Fruit fly (Drosophila melanogaster): ENCODE measurements around the gene Whamy.
A peak's percentile ranks its signal among the peaks of the same experiment; 100 is the strongest.

Gene Whamy

DNA sequence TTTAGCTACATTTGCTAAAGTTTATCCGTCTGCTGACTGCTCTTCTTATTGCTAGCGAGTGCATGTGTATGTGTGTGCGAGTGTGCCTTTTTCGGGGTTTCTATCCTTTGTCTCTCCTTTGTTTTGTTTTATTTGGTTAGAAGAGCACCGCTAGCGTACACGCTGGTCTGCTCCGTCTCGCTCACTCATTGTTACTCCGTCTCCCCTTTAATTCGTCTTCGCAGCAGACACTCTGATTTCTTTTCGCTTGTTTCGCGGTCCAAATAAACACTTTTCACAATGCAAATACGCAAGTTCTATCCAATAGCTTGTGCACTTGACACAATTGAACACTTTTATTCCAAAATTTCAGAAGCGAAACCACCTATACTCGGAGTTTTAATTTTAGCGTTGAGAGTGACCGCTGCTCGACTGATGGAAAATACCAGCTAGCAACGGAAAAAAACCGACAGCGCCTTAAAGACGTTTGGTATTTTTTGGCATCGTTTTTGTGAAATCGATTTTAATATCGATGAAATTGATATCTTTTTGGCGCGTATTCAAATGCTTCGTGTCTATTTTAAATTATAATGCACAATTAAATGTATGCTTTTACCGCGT is 34.8 kb upstream of the Whamy start, which contains the start of gene FBXO11 (continued):
- no peak for TF ChIP-seq CG13296 (GFP tag; optimal IDR thresholded peaks at IDR 0.05)
- TF ChIP-seq toy (GFP tag; IDR thresholded peaks at IDR 0.05): no peak
- TF ChIP-seq Dad (GFP tag; optimal IDR thresholded peaks at IDR 0.05): no peak
- no peak for TF ChIP-seq hb (GFP tag; IDR thresholded peaks at IDR 0.05; ENCODE audit: partially characterized antibody)
- peak; percentile 98 for TF ChIP-seq MESR4 (GFP tag; optimal IDR thresholded peaks at IDR 0.05)
- TF ChIP-seq CG11247 (GFP tag; IDR thresholded peaks at IDR 0.05): no peak
- peak; percentile 7 for TF ChIP-seq gcm (GFP tag; optimal IDR thresholded peaks at IDR 0.05)
- peak; percentile 94 for TF ChIP-seq cg (GFP tag; optimal IDR thresholded peaks at IDR 0.05)

DNA sequence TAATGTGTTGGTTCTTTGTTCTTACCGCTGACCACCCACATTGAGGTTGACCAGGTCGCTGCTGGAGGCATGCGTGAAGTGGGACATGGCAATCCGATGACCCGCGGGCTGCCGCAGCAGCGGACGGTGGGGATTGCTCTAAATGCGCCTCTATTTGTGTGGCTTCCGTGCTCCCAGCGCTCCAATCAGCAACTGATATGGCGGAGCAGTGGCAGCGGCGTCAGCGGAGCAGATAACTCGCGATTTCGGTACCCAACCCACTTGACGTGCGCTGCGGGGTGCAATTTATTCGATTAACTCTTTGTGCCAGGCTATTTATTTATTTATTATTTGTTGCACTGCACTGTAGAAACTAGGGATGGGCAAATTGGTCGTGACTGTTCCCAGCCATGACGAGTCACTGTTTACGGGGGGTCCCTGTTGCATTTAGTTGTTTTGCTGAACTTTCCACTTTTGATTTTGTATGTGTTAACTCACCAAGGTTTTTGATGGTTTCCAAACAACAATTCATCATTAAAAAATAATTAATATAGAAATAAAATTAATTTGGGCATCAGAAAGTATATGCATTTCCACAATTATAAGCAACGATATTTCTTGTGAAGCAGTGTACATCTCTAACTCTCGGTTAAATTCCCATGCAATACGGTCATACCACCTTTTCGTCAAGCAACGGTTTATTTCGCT is 26.6 kb upstream of the Whamy start, which contains the start of the genes CG9467 and CG8526:
CG9467 (minus strand) TSS at position 383 of the 687 bp plus-strand sequence.
CG8526 (plus strand) TSS at position 637 of the 687 bp plus-strand sequence.
- TF ChIP-seq CG10979 (tag; optimal IDR thresholded peaks at IDR 0.05): peak; percentile 38
- TF ChIP-seq E2f2 (GFP tag; IDR thresholded peaks at IDR 0.05): peak; percentile 82
- TF ChIP-seq dimm (GFP tag; IDR thresholded peaks at IDR 0.05): no peak
- peak; percentile 87 for TF ChIP-seq Abd-B (GFP tag; optimal IDR thresholded peaks at IDR 0.05)
- peak; percentile 15 for TF ChIP-seq pum (GFP tag; optimal IDR thresholded peaks at IDR 0.05)
- 0 out of 2 replicates have a peak, but pooled peaks have one; percentile 29 for TF ChIP-seq CG11247 (GFP tag; IDR thresholded peaks at IDR 0.05)
- no peak for TF ChIP-seq HLHmδ (GFP tag; optimal IDR thresholded peaks at IDR 0.05)
- no peak for TF ChIP-seq CG17568 (GFP tag; optimal IDR thresholded peaks at IDR 0.05)
- TF ChIP-seq CG30403 (GFP tag; optimal IDR thresholded peaks at IDR 0.05): peak; percentile 80
- TF ChIP-seq CG4617 (GFP tag; optimal IDR thresholded peaks at IDR 0.05; ENCODE audit: borderline replicate concordance): peak; percentile 80
- peak; percentile 70; the same call in 1 of the 3 replicates for TF ChIP-seq hb (GFP tag; IDR thresholded peaks at IDR 0.05; ENCODE audit: partially characterized antibody)
- TF ChIP-seq CG7745 (tag; optimal IDR thresholded peaks at IDR 0.05): no peak
- no peak for TF ChIP-seq ap (GFP tag; IDR thresholded peaks at IDR 0.05)
- no peak for TF ChIP-seq her (GFP tag; optimal IDR thresholded peaks at IDR 0.05)
- TF ChIP-seq chinmo (GFP tag; IDR thresholded peaks at IDR 0.05; ENCODE audit: partially characterized antibody): peak; percentile 79; the same call in 2 of the 4 replicates
- peak; percentile 2 for TF ChIP-seq maf-S (GFP tag; optimal IDR thresholded peaks at IDR 0.05)
- TF ChIP-seq NC2α (GFP tag; optimal IDR thresholded peaks at IDR 0.05): no peak
- no peak for TF ChIP-seq MTF-1 (GFP tag; optimal IDR thresholded peaks at IDR 0.05; ENCODE audit: borderline replicate concordance)
- TF ChIP-seq CG7372 (GFP tag; IDR thresholded peaks at IDR 0.05): peak; percentile 49
- TF ChIP-seq Dref (GFP tag; IDR thresholded peaks at IDR 0.05): peak; percentile 34; the same call in 1 of the 2 replicates
- no peak for TF ChIP-seq CG2202 (tag; optimal IDR thresholded peaks at IDR 0.05)
- no peak for TF ChIP-seq p53 (GFP tag; optimal IDR thresholded peaks at IDR 0.05)
- no peak for TF ChIP-seq nerfin-2 (GFP tag; IDR thresholded peaks at IDR 0.05; ENCODE audit: partially characterized antibody)
- TF ChIP-seq CG15514 (GFP tag; optimal IDR thresholded peaks at IDR 0.05): peak; percentile 61
- TF ChIP-seq en (GFP tag; optimal IDR thresholded peaks at IDR 0.05): no peak
- peak; percentile 82 for TF ChIP-seq CG12391 (tag; optimal IDR thresholded peaks at IDR 0.05)
- TF ChIP-seq CG2199 (GFP tag; IDR thresholded peaks at IDR 0.05): no peak
- TF ChIP-seq CG6854 (GFP tag; optimal IDR thresholded peaks at IDR 0.05): no peak
- peak; percentile 52; the same call in 2 of the 3 replicates for TF ChIP-seq croc (GFP tag; conservative IDR thresholded peaks at IDR 0.05)
- peak; percentile 15 for TF ChIP-seq Bdp1 (GFP tag; optimal IDR thresholded peaks at IDR 0.05)
- TF ChIP-seq schlank (tag; optimal IDR thresholded peaks at IDR 0.05): no peak
- TF ChIP-seq CG10274 (GFP tag; optimal IDR thresholded peaks at IDR 0.05): no peak
- TF ChIP-seq CG9727 (GFP tag; optimal IDR thresholded peaks at IDR 0.05): peak; percentile 69
- no peak for TF ChIP-seq oc (tag; optimal IDR thresholded peaks at IDR 0.05)
- peak; percentile 51 for TF ChIP-seq CG8765 (GFP tag; IDR thresholded peaks at IDR 0.05)
- TF ChIP-seq CG11560 (tag; IDR thresholded peaks at IDR 0.05): 0 out of 3 replicates have a peak, but pooled peaks have one; percentile 43
- TF ChIP-seq dan (GFP tag; IDR thresholded peaks at IDR 0.05): no peak
- no peak for TF ChIP-seq CG12236 (GFP tag; optimal IDR thresholded peaks at IDR 0.05)
- TF ChIP-seq CG31441 (GFP tag; IDR thresholded peaks at IDR 0.05): peak; percentile 97
- no peak for TF ChIP-seq CG2875 (GFP tag; optimal IDR thresholded peaks at IDR 0.05)

Data from whole organism, embryonic.